Worm (Caenorhabditis elegans) whole organism, young adult: ENCODE results near the gene C26B9.7.

ENCODE experiments used
- K12H6.12 ChIP-seq: fragments of 200-800 bp; sonication (Bioruptor generic); optimal IDR thresholded peaks from 2 replicates; lab custom pipeline; 2018; ENCODE audit warnings: mild to moderate bottlenecking, missing genetic modification characterization, missing compliant biosample characterization
- T26A5.8 ChIP-seq: sonication (generic microtip); optimal IDR thresholded peaks from 2 replicates; lab custom pipeline; 2016; ENCODE audit warnings: missing genetic modification characterization, missing compliant biosample characterization
- Y95B8A.8 ChIP-seq: fragments of 200-800 bp; sonication (Bioruptor generic); IDR thresholded peaks from 2 replicates; pipeline ENCODE4 v1.3.6; 2022; ENCODE audit warnings: missing genetic modification reagents, missing genetic modification characterization, missing compliant biosample characterization
- ccch-3 ChIP-seq: fragments of 200-800 bp; sonication (Bioruptor generic); optimal IDR thresholded peaks from 2 replicates; lab custom pipeline; 2018; ENCODE audit warnings: mild to moderate bottlenecking, missing genetic modification characterization, missing compliant biosample characterization
- ekl-4 ChIP-seq: fragments of 200-800 bp; sonication (Bioruptor generic); IDR thresholded peaks from 2 replicates; pipeline ENCODE4 v1.3.6; 2022; ENCODE audit warnings: missing genetic modification reagents, missing genetic modification characterization, missing compliant biosample characterization
- fkh-3 ChIP-seq: sonication (generic microtip); optimal IDR thresholded peaks from 2 replicates; lab custom pipeline; 2016; ENCODE audit warnings: mild to moderate bottlenecking, missing genetic modification characterization, missing compliant biosample characterization
- sptf-2 ChIP-seq: fragments of 200-800 bp; sonication (Bioruptor generic); optimal IDR thresholded peaks from 2 replicates; lab custom pipeline; 2018; ENCODE audit warnings: mild to moderate bottlenecking, missing genetic modification characterization, missing compliant biosample characterization
- unc-130 ChIP-seq: sonication (generic microtip); optimal IDR thresholded peaks from 2 replicates; lab custom pipeline; 2016; ENCODE audit warnings: missing genetic modification reagents, missing genetic modification characterization, missing compliant biosample characterization
- unc-62 ChIP-seq: fragments of 150-350 bp; optimal IDR thresholded peaks from 2 replicates; lab custom pipeline; 2014; ENCODE audit warnings: missing biosample characterization, missing genetic modification reagents, missing genetic modification characterization
- ztf-25 ChIP-seq: fragments of 200-800 bp; sonication (Bioruptor generic); IDR thresholded peaks from 2 replicates; pipeline ENCODE4 v1.3.6; 2022; ENCODE audit warnings: missing genetic modification reagents, missing genetic modification characterization, missing compliant biosample characterization
- ztf-26 ChIP-seq: sonication (generic microtip); optimal IDR thresholded peaks from 2 replicates; lab custom pipeline; 2017; ENCODE audit warnings: missing genetic modification characterization, missing compliant biosample characterization

DNA sequence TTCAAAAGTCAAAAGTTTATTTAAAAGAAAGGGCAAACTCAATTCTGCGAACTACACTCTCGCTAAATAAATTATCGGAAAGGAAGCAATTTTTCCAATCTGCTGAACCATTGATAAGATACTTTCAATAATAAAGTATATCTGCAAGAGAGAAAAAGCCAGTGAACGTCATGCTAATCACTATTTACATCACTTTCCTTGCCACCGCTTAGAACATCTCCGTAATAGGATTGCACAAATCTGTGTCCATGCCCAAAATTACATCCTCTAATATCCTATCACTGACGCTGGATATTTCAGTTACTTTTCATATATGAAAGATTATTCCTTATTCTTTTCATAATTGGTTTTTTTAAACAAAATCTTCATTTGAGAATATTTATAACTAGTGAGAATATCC lies 40.7 kb downstream of the C26B9.7 start:
- TF ChIP-seq sptf-2 (GFP tag; lab: Kevin White, UChicago) (no peak), unc-62 (GFP tag; lab: Kevin White, UChicago) (no peak), unc-130 (GFP tag; lab: Kevin White, UChicago) (no peak), T26A5.8 (tag; lab: Kevin White, UChicago) (no peak), ekl-4 (GFP tag; lab: Robert Waterston, UW) (no peak), K12H6.12 (tag; lab: Kevin White, UChicago) (no peak), ztf-25 (no peak), ztf-26 (tag; lab: Kevin White, UChicago) (no peak), Y95B8A.8 (GFP tag; lab: Robert Waterston, UW) (no peak), fkh-3 (tag; lab: Kevin White, UChicago) (no peak), ccch-3 (GFP tag; lab: Kevin White, UChicago) (no peak)
